Fruit fly (Drosophila melanogaster) whole organism, prepupa: Measurements from ENCODE around the gene drn.
A peak's percentile ranks its signal among the peaks of the same experiment; 100 is the strongest.

Experiments used
- CG10631 ChIP-seq: fragments of 200-800 bp; sonication (Bioruptor generic); optimal IDR thresholded peaks from 2 replicates; lab custom pipeline; 2016; ENCODE audit warnings: missing biosample characterization, missing genetic modification characterization
- CG10669 ChIP-seq: fragments of 200-800 bp; sonication (Bioruptor generic); optimal IDR thresholded peaks from 3 replicates; lab custom pipeline; 2018; ENCODE audit warnings: missing biosample characterization, mild to moderate bottlenecking, missing genetic modification characterization, moderate library complexity
- CG11762 ChIP-seq: fragments of 200-800 bp; sonication (Bioruptor generic); optimal IDR thresholded peaks from 3 replicates; lab custom pipeline; 2016; ENCODE audit warnings: missing biosample characterization, missing genetic modification characterization; ENCODE audit not compliant: insufficient read depth
- CG15336 ChIP-seq: fragments of 200-800 bp; sonication (Bioruptor generic); IDR thresholded peaks from 2 replicates; pipeline ENCODE4 v1.3.6; 2022; ENCODE audit warnings: missing biosample characterization, missing genetic modification characterization
- CG1621 ChIP-seq: fragments of 200-800 bp; sonication (Bioruptor generic); optimal IDR thresholded peaks from 3 replicates; lab custom pipeline; 2018; ENCODE audit warnings: missing biosample characterization, mild to moderate bottlenecking, missing genetic modification characterization
- CG16779 ChIP-seq: fragments of 200-800 bp; sonication (Bioruptor generic); optimal IDR thresholded peaks from 3 replicates; lab custom pipeline; 2017; ENCODE audit warnings: missing biosample characterization, mild to moderate bottlenecking, missing genetic modification characterization
- CG3032 ChIP-seq: fragments of 200-800 bp; optimal IDR thresholded peaks from 2 replicates; lab custom pipeline; 2019; ENCODE audit warnings: missing biosample characterization, mild to moderate bottlenecking, missing genetic modification characterization, moderate library complexity
- CG32006 ChIP-seq: fragments of 200-800 bp; sonication (Bioruptor generic); optimal IDR thresholded peaks from 3 replicates; lab custom pipeline; 2017; ENCODE audit warnings: missing biosample characterization, mild to moderate bottlenecking, missing genetic modification characterization
- CG34406 ChIP-seq: fragments of 200-800 bp; sonication (Bioruptor generic); optimal IDR thresholded peaks from 3 replicates; lab custom pipeline; 2016; ENCODE audit warnings: missing biosample characterization, missing genetic modification characterization
- CG4318 ChIP-seq: fragments of 200-800 bp; sonication (Bioruptor generic); optimal IDR thresholded peaks from 3 replicates; lab custom pipeline; 2017; ENCODE audit warnings: missing biosample characterization, mild to moderate bottlenecking, missing genetic modification characterization
- CG6163 ChIP-seq: fragments of 200-800 bp; sonication (Bioruptor generic); IDR thresholded peaks from 3 replicates; pipeline ENCODE4 v1.3.6; 2022; ENCODE audit warnings: missing biosample characterization, missing genetic modification characterization
- CG6276 ChIP-seq: fragments of 200-800 bp; sonication (Bioruptor generic); optimal IDR thresholded peaks from 2 replicates; lab custom pipeline; 2017; ENCODE audit warnings: missing biosample characterization, mild to moderate bottlenecking, missing genetic modification characterization
- CG6808 ChIP-seq: fragments of 200-800 bp; sonication (Bioruptor generic); optimal IDR thresholded peaks from 3 replicates; lab custom pipeline; 2017; ENCODE audit warnings: missing biosample characterization, missing genetic modification characterization, mild to moderate bottlenecking, moderate library complexity, missing genetic modification reagents
- CG6854 ChIP-seq: fragments of 200-800 bp; sonication (Bioruptor generic); optimal IDR thresholded peaks from 2 replicates; lab custom pipeline; 2017; ENCODE audit warnings: missing biosample characterization, mild to moderate bottlenecking, missing genetic modification characterization
- CG7368 ChIP-seq: fragments of 200-800 bp; sonication (Bioruptor generic); optimal IDR thresholded peaks from 3 replicates; lab custom pipeline; 2016; ENCODE audit warnings: missing biosample characterization, missing genetic modification characterization
- CG8119 ChIP-seq: fragments of 200-800 bp; sonication (Bioruptor generic); IDR thresholded peaks from 3 replicates; pipeline ENCODE4 v1.3.6; 2022; ENCODE audit warnings: missing biosample characterization, missing genetic modification characterization
- CG9139 ChIP-seq: fragments of 200-800 bp; sonication (Bioruptor generic); optimal IDR thresholded peaks from 3 replicates; lab custom pipeline; 2017; ENCODE audit warnings: missing biosample characterization, mild to moderate bottlenecking, missing genetic modification characterization
- Eip75B ChIP-seq: fragments of 200-800 bp; sonication (Bioruptor generic); optimal IDR thresholded peaks from 3 replicates; lab custom pipeline; 2016; ENCODE audit warnings: missing biosample characterization, missing genetic modification characterization
- Eip78C ChIP-seq: fragments of 200-800 bp; sonication (Bioruptor generic); peaks from one replicate; lab custom pipeline; 2016; ENCODE audit warnings: missing biosample characterization, missing genetic modification characterization
- Eip93F ChIP-seq: fragments of 200-800 bp; sonication (Bioruptor generic); optimal IDR thresholded peaks from 2 replicates; lab custom pipeline; 2016; ENCODE audit warnings: missing biosample characterization, mild to moderate bottlenecking, missing genetic modification characterization
- Ets21C ChIP-seq: fragments of 200-800 bp; sonication (Bioruptor generic); optimal IDR thresholded peaks from 3 replicates; lab custom pipeline; 2016; ENCODE audit warnings: missing biosample characterization, missing genetic modification characterization
- Ets96B ChIP-seq: fragments of 200-800 bp; optimal IDR thresholded peaks from 2 replicates; lab custom pipeline; 2019; ENCODE audit warnings: missing biosample characterization, mild to moderate bottlenecking, missing genetic modification characterization, moderate library complexity
- Hr38 ChIP-seq: sonication (Bioruptor generic); optimal IDR thresholded peaks from 2 replicates; lab custom pipeline; 2016; ENCODE audit warnings: missing biosample characterization, missing genetic modification characterization
- Hr4 ChIP-seq: fragments of 200-800 bp; sonication (Bioruptor generic); optimal IDR thresholded peaks from 3 replicates; lab custom pipeline; 2016; ENCODE audit warnings: missing biosample characterization, missing genetic modification characterization
- Lpt ChIP-seq: fragments of 200-800 bp; sonication (Bioruptor generic); optimal IDR thresholded peaks from 3 replicates; lab custom pipeline; 2016; ENCODE audit warnings: missing biosample characterization, missing genetic modification characterization
- OdsH ChIP-seq: fragments of 200-800 bp; sonication (Bioruptor generic); optimal IDR thresholded peaks from 3 replicates; lab custom pipeline; 2016; ENCODE audit warnings: missing biosample characterization, missing genetic modification characterization
- Sox14 ChIP-seq: fragments of 200-800 bp; sonication (Bioruptor generic); optimal IDR thresholded peaks from 3 replicates; lab custom pipeline; 2016; ENCODE audit warnings: missing biosample characterization, missing genetic modification characterization
- Sox15 ChIP-seq: fragments of 200-800 bp; sonication (Bioruptor generic); optimal IDR thresholded peaks from 3 replicates; lab custom pipeline; 2016; ENCODE audit warnings: missing biosample characterization, missing genetic modification characterization
- acj6 ChIP-seq: fragments of 200-800 bp; sonication (Bioruptor generic); optimal IDR thresholded peaks from 3 replicates; lab custom pipeline; 2016; ENCODE audit warnings: missing biosample characterization, missing genetic modification characterization
- cyc ChIP-seq: fragments of 200-800 bp; sonication (Bioruptor generic); optimal IDR thresholded peaks from 3 replicates; lab custom pipeline; 2016; ENCODE audit warnings: missing biosample characterization, missing genetic modification characterization
- dsx ChIP-seq: fragments of 200-800 bp; optimal IDR thresholded peaks from 3 replicates; lab custom pipeline; 2019; ENCODE audit warnings: missing biosample characterization, mild to moderate bottlenecking, missing genetic modification characterization, moderate library complexity; ENCODE audit not compliant: poor library complexity, severe bottlenecking
- eg ChIP-seq: fragments of 200-800 bp; sonication (Bioruptor generic); IDR thresholded peaks from 3 replicates; pipeline ENCODE4 v1.3.6; 2022; ENCODE audit warnings: missing biosample characterization, missing genetic modification characterization
- esn ChIP-seq: fragments of 200-800 bp; sonication (Bioruptor generic); optimal IDR thresholded peaks from 2 replicates; lab custom pipeline; 2016; ENCODE audit warnings: missing biosample characterization, mild to moderate bottlenecking, missing genetic modification characterization, moderate library complexity
- fd85E ChIP-seq: fragments of 200-800 bp; sonication (Bioruptor generic); optimal IDR thresholded peaks from 3 replicates; lab custom pipeline; 2016; ENCODE audit warnings: missing biosample characterization, missing genetic modification characterization
- fkh ChIP-seq: fragments of 200-800 bp; sonication (Bioruptor generic); optimal IDR thresholded peaks from 3 replicates; lab custom pipeline; 2017; ENCODE audit warnings: missing biosample characterization, mild to moderate bottlenecking, missing genetic modification characterization, moderate library complexity
- lz ChIP-seq: fragments of 200-800 bp; sonication (Bioruptor generic); optimal IDR thresholded peaks from 3 replicates; lab custom pipeline; 2016; ENCODE audit warnings: missing biosample characterization, missing genetic modification characterization
- net ChIP-seq: fragments of 200-800 bp; sonication (Bioruptor generic); optimal IDR thresholded peaks from 3 replicates; lab custom pipeline; 2016; ENCODE audit warnings: missing biosample characterization, missing genetic modification characterization
- salr ChIP-seq, 2 experiments: fragments of 200-800 bp; sonication (Bioruptor generic); optimal IDR thresholded peaks; 3 replicates each; lab custom pipeline; 2016 to 2018; ENCODE audit warnings: missing biosample characterization in 2 of 2, missing genetic modification characterization in 2 of 2, mild to moderate bottlenecking in 1 of 2
- spab ChIP-seq: fragments of 200-800 bp; sonication (Bioruptor generic); optimal IDR thresholded peaks from 2 replicates; lab custom pipeline; 2017; ENCODE audit warnings: missing biosample characterization, mild to moderate bottlenecking, missing genetic modification characterization, missing genetic modification reagents
- ss ChIP-seq, 2 experiments: fragments of 200-800 bp; sonication (Bioruptor generic); optimal IDR thresholded peaks; 2 replicates in 1 of 2; 3 replicates in 1 of 2; lab custom pipeline; 2017 to 2018; ENCODE audit warnings: mild to moderate bottlenecking in 2 of 2, missing biosample characterization in 2 of 2, missing genetic modification characterization in 2 of 2, moderate library complexity in 1 of 2
- vri ChIP-seq: fragments of 200-800 bp; sonication (Bioruptor generic); optimal IDR thresholded peaks from 3 replicates; lab custom pipeline; 2016; ENCODE audit warnings: missing biosample characterization, mild to moderate bottlenecking, missing genetic modification characterization

The drn gene

dm6 chr3R:9387634-9388033 is 47.6 kb downstream of the drn start:
- TF ChIP-seq Sox14 (peak; percentile 10), Ets96B (tag; lab: Kevin White, UChicago) (no peak), Eip93F (GFP tag; lab: Kevin White, UChicago) (peak; percentile 62), vri (peak; percentile 42), CG6854 (GFP tag; lab: Kevin White, UChicago) (no peak), Eip78C (peak; percentile 58), CG6163 (GFP tag; lab: Robert Waterston, UW) (0 out of 3 replicates have a peak, but pooled peaks have one; percentile 19)
- TF ChIP-seq, all 60 proteins: peak for 5

- TF ChIP-seq Hr38 (GFP tag; lab: Kevin White, UChicago) (no peak), fd85E (GFP tag; lab: Kevin White, UChicago) (no peak), CG10631 (GFP tag; lab: Kevin White, UChicago) (no peak)
Observed at dm6 chr3R:9388321-9388720, 48.3 kb downstream of the drn start.

dm6 chr3R:9388972-9389371 is 49.0 kb downstream of the drn start:
- TF ChIP-seq eg (GFP tag; lab: Robert Waterston, UW) (peak; percentile 40; the same call in 1 of the 3 replicates), CG1621 (tag; lab: Kevin White, UChicago) (peak; percentile 65), net (GFP tag; lab: Kevin White, UChicago) (peak; percentile 62), CG4318 (GFP tag; lab: Kevin White, UChicago) (no peak), CG3032 (tag; lab: Kevin White, UChicago) (peak; percentile 39), CG6808 (peak; percentile 88), Ets21C (GFP tag; lab: Kevin White, UChicago) (no peak), Ets96B (tag; lab: Kevin White, UChicago) (peak; percentile 42), CG8119 (GFP tag; lab: Robert Waterston, UW) (peak; percentile 63; the same call in 1 of the 3 replicates), vri (no peak), ss (GFP tag; optimal IDR thresholded peaks at IDR 0.05; lab: Kevin White, UChicago) (peak; percentile 82 to 86), salr (GFP tag; optimal IDR thresholded peaks at IDR 0.05; lab: Kevin White, UChicago) (peak; percentile 1 to 58), Eip78C (peak; percentile 24), Eip75B (no peak), CG7368 (GFP tag; lab: Kevin White, UChicago) (no peak), CG11762 (GFP tag; lab: Kevin White, UChicago) (peak; percentile 5), lz (GFP tag; lab: Kevin White, UChicago) (no peak), CG10669 (GFP tag; lab: Kevin White, UChicago) (peak; percentile 46), CG15336 (GFP tag; lab: Robert Waterston, UW) (peak; percentile 41; the same call in 1 of the 2 replicates), spab (GFP tag; lab: Kevin White, UChicago) (peak; percentile 76), Hr38 (GFP tag; lab: Kevin White, UChicago) (no peak), CG6163 (GFP tag; lab: Robert Waterston, UW) (peak; percentile 57; the same call in 2 of the 3 replicates), OdsH (GFP tag; lab: Kevin White, UChicago) (no peak), cyc (GFP tag; lab: Kevin White, UChicago) (no peak), Lpt (peak; percentile 9), Sox15 (GFP tag; lab: Kevin White, UChicago) (no peak), dsx (peak; percentile 74), esn (no peak), fd85E (GFP tag; lab: Kevin White, UChicago) (no peak), CG6276 (GFP tag; lab: Kevin White, UChicago) (peak; percentile 69), CG32006 (GFP tag; lab: Kevin White, UChicago) (peak; percentile 10), CG34406 (GFP tag; lab: Kevin White, UChicago) (no peak), acj6 (GFP tag; lab: Kevin White, UChicago) (no peak), Hr4 (GFP tag; lab: Kevin White, UChicago) (no peak), CG9139 (GFP tag; lab: Kevin White, UChicago) (peak; percentile 75), CG16779 (tag; lab: Kevin White, UChicago) (peak; percentile 66), fkh (GFP tag; lab: Kevin White, UChicago) (no peak), CG10631 (GFP tag; lab: Kevin White, UChicago) (no peak)
